Fruit fly (Drosophila melanogaster) whole organism, pupa: ENCODE data around the gene Bcat.

ENCODE experiments used
- CG10348 ChIP-seq: fragments of 200-800 bp; sonication (Bioruptor generic); IDR thresholded peaks from 2 replicates; pipeline ENCODE4 v1.3.6; 2022; ENCODE audit warnings: missing biosample characterization, missing genetic modification characterization
- CG12605 ChIP-seq: fragments of 200-800 bp; sonication (Bioruptor generic); IDR thresholded peaks from 2 replicates; pipeline ENCODE4 v1.3.6; 2022; ENCODE audit warnings: missing biosample characterization, missing genetic modification characterization
- CG13204 ChIP-seq: fragments of 200-800 bp; sonication (Bioruptor generic); optimal IDR thresholded peaks from 2 replicates; lab custom pipeline; 2018; ENCODE audit warnings: missing biosample characterization, mild to moderate bottlenecking, missing genetic modification characterization, moderate library complexity
- CG14655 ChIP-seq: fragments of 200-800 bp; sonication (Bioruptor generic); optimal IDR thresholded peaks from 3 replicates; lab custom pipeline; 2017; ENCODE audit warnings: mild to moderate bottlenecking, missing biosample characterization, missing genetic modification reagents, missing genetic modification characterization
- CG15710 ChIP-seq: fragments of 200-800 bp; sonication (Bioruptor generic); optimal IDR thresholded peaks from 2 replicates; lab custom pipeline; 2018; ENCODE audit warnings: missing biosample characterization, mild to moderate bottlenecking, missing genetic modification characterization, moderate library complexity
- CG17806 ChIP-seq: fragments of 200-800 bp; sonication (Bioruptor generic); optimal IDR thresholded peaks from 2 replicates; lab custom pipeline; 2018; ENCODE audit warnings: missing biosample characterization, mild to moderate bottlenecking, missing genetic modification characterization, moderate library complexity
- CG32121 ChIP-seq: fragments of 200-800 bp; sonication (Bioruptor generic); IDR thresholded peaks from 2 replicates; pipeline ENCODE4 v1.3.6; 2022; ENCODE audit warnings: missing biosample characterization, missing genetic modification characterization
- CG34367 ChIP-seq: fragments of 200-800 bp; sonication (Bioruptor generic); optimal IDR thresholded peaks from 2 replicates; lab custom pipeline; 2018; ENCODE audit warnings: missing biosample characterization, mild to moderate bottlenecking, missing genetic modification characterization
- CG4496 ChIP-seq: fragments of 200-800 bp; sonication (Bioruptor generic); IDR thresholded peaks from 3 replicates; pipeline ENCODE4 v1.3.6; 2022; ENCODE audit warnings: missing biosample characterization, missing genetic modification characterization
- CG8159 ChIP-seq: fragments of 200-800 bp; sonication (Bioruptor generic); optimal IDR thresholded peaks from 3 replicates; lab custom pipeline; 2018; ENCODE audit warnings: missing biosample characterization, mild to moderate bottlenecking, missing genetic modification characterization, moderate library complexity
- CG8301 ChIP-seq: fragments of 200-800 bp; sonication (Bioruptor generic); optimal IDR thresholded peaks from 2 replicates; lab custom pipeline; 2018; ENCODE audit warnings: missing biosample characterization, mild to moderate bottlenecking, missing genetic modification characterization
- CG9948 ChIP-seq: fragments of 200-800 bp; sonication (Bioruptor generic); optimal IDR thresholded peaks from 2 replicates; lab custom pipeline; 2018; ENCODE audit warnings: missing biosample characterization, mild to moderate bottlenecking, missing genetic modification characterization, moderate library complexity
- D1 ChIP-seq: fragments of 200-800 bp; sonication (Bioruptor generic); optimal IDR thresholded peaks from 2 replicates; lab custom pipeline; 2018; ENCODE audit warnings: missing biosample characterization, mild to moderate bottlenecking, missing genetic modification characterization, moderate library complexity
- EcR ChIP-seq: fragments of 200-800 bp; sonication (Bioruptor generic); optimal IDR thresholded peaks from 3 replicates; lab custom pipeline; 2019; ENCODE audit warnings: missing biosample characterization, missing genetic modification characterization, mild to moderate bottlenecking, moderate library complexity, missing genetic modification reagents
- Ets98B ChIP-seq: fragments of 200-800 bp; sonication (Bioruptor generic); IDR thresholded peaks from 2 replicates; pipeline ENCODE4 v1.3.6; 2022; ENCODE audit warnings: missing biosample characterization, missing genetic modification characterization
- Pif1A ChIP-seq: fragments of 200-800 bp; sonication (Bioruptor generic); optimal IDR thresholded peaks from 3 replicates; lab custom pipeline; 2016; ENCODE audit warnings: missing biosample characterization, missing genetic modification characterization
- Pif1B ChIP-seq: fragments of 200-800 bp; sonication (Bioruptor generic); optimal IDR thresholded peaks from 3 replicates; lab custom pipeline; 2016; ENCODE audit warnings: missing biosample characterization, missing genetic modification characterization
- Snoo ChIP-seq: fragments of 200-800 bp; sonication (Bioruptor generic); optimal IDR thresholded peaks from 3 replicates; lab custom pipeline; 2017; ENCODE audit warnings: missing biosample characterization, mild to moderate bottlenecking, missing genetic modification characterization, inconsistent platforms
- fd96Ca ChIP-seq: fragments of 200-800 bp; sonication (Bioruptor generic); IDR thresholded peaks from 3 replicates; pipeline ENCODE4 v1.3.6; 2022; ENCODE audit warnings: missing biosample characterization, missing genetic modification characterization
- gl ChIP-seq: fragments of 200-800 bp; sonication (Bioruptor generic); optimal IDR thresholded peaks from 2 replicates; lab custom pipeline; 2018; ENCODE audit warnings: missing biosample characterization, mild to moderate bottlenecking, missing genetic modification characterization
- rn ChIP-seq: fragments of 200-800 bp; sonication (Bioruptor generic); IDR thresholded peaks from 2 replicates; pipeline ENCODE4 v1.3.6; 2022; ENCODE audit warnings: missing biosample characterization, missing genetic modification characterization

The Bcat gene

DNA sequence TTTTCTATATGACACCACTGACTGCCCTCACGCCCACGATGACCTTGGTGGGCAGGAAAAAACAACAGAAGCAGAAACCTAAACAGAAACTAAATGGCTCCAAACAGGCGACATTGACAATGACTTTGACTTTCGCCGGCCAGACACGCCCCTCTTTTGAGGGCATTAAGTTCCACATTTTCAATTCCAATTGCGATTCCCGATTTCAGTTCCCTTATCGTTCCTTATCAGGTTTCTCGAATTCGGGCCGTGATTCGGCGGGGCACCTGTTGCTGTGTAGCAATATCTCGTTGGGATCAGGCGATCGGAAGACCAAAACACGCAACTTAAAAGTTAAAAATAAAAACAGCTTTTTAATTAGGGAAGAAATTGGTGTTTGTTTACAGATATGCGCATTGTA lies 11.0 kb downstream of the Bcat start:
- TF ChIP-seq CG8159 (tag; lab: Kevin White, UChicago) (no peak), CG34367 (tag; lab: Kevin White, UChicago) (no peak), Pif1B (GFP tag; lab: Kevin White, UChicago) (no peak), D1 (tag; lab: Kevin White, UChicago) (no peak), fd96Ca (no peak), CG12605 (GFP tag; lab: Robert Waterston, UW) (no peak), CG17806 (tag; lab: Kevin White, UChicago) (no peak), CG9948 (tag; lab: Kevin White, UChicago) (no peak), CG10348 (GFP tag; lab: Robert Waterston, UW) (no peak), CG4496 (no peak), EcR (GFP tag; lab: Kevin White, UChicago) (no peak), CG14655 (GFP tag; lab: Kevin White, UChicago) (no peak), Snoo (no peak), CG8301 (tag; lab: Kevin White, UChicago) (no peak), CG15710 (tag; lab: Kevin White, UChicago) (no peak), rn (GFP tag; lab: Robert Waterston, UW) (no peak)

DNA sequence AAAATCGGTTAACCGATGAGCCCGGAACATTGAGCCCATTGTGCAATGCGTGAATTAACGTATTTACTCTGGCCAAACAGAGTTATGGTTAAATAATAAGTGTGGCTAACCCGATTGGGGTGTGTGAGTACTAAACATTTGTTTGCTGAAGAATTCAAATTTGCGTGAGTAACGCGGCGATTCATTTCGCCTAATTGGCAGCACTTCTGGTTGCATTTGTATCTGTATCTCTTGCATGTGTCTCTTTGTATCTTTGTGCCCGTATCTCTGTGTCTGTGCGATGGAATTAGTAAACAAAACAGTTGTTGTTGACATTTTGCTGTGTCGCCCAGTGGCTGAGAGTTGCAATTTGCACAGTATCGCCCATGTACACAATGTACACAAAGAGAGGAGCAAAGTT lies 14.2 kb downstream of the Bcat start:
- TF ChIP-seq CG4496 (no peak; the same call in 2 of the 3 replicates), Snoo (no peak), Ets98B (GFP tag; lab: Robert Waterston, UW) (no peak), CG13204 (GFP tag; lab: Kevin White, UChicago) (no peak), CG10348 (GFP tag; lab: Robert Waterston, UW) (no peak), EcR (GFP tag; lab: Kevin White, UChicago) (no peak), CG8159 (tag; lab: Kevin White, UChicago) (no peak), CG9948 (tag; lab: Kevin White, UChicago) (no peak)

DNA sequence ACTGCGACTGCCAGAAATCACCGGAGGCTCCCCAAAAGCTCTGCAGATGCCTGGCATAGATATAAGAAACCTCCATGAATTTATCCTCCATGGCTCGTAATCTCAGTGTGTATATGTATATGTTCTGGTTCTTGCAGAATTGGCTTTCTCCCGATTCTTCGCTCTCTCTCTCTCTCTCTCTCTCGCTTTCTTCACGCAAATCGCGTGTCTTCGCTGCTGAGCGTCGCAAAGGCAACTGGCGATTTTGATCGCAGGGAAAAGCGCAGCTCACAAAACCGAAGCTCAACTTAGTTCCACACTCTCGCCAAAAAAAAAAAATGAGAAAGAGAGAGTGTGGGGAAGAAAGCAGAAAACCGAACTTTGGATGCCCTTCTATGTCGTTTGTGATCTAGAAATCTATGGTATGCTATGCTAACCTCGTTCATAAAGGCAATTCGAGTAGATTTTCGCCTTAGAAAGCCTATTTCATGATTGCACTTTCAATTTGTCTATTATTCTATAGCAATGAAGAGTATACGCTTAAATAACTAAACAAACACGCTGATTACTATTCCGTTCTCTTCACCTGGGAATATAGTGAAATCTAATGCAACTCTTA lies 14.8 kb downstream of the Bcat start:
- no peak for TF ChIP-seq CG15710 (tag; lab: Kevin White, UChicago)
- 0 out of 2 replicates have a peak, but pooled peaks have one; percentile 10 for TF ChIP-seq CG12605 (GFP tag; lab: Robert Waterston, UW)
- peak; percentile 5 for TF ChIP-seq Pif1B (GFP tag; lab: Kevin White, UChicago)
- TF ChIP-seq fd96Ca, result peak; percentile 65; the same call in 2 of the 3 replicates
- TF ChIP-seq CG10348 (GFP tag; lab: Robert Waterston, UW), result no peak
- TF ChIP-seq CG14655 (GFP tag; lab: Kevin White, UChicago), result no peak
- no peak for TF ChIP-seq gl (tag; lab: Kevin White, UChicago)
- no peak for TF ChIP-seq CG32121 (GFP tag; lab: Robert Waterston, UW)
- peak; percentile 7; the same call in 1 of the 3 replicates for TF ChIP-seq CG4496
- TF ChIP-seq Ets98B (GFP tag; lab: Robert Waterston, UW), result peak; percentile 52; the same call in 1 of the 2 replicates
- no peak for TF ChIP-seq CG8159 (tag; lab: Kevin White, UChicago)
- TF ChIP-seq, all 21 proteins: peak for 5

DNA sequence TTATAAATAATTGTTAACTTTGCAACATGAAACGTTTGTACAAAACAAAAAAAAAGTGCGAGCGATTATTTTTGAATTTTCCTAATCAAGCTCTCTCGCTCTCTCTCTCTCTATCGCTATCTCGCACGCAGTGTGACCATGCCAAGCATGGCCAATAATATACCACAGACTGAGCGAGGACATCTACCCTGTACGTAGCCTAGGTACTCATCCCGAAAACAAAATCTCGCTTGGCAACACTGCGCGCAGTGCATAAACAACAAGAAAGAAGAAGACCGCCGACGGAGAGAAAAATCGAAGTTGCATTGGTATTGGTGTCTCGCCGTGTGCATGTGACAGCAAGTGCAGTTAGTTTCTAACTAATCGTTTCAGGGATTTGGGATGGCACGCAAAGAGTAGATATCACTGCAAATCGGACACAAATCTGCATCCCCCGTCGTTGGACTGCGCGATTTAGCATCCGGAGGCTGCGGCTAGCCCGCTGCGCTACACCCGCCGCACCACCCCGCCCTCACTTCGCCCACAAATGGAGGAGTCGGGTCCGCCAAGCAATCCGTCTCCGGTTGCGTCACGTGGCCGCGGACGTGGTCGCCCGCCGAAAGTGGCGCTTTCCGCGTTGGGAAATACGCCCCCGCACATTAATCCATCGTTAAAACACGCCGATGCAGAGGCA lies 16.4 kb downstream of the Bcat start, which contains the start of the genes CG1998 and Set2:
Gene CG1998 (minus strand): TSS at position 134 of the 673 bp plus-strand sequence.
Gene Set2 (plus strand): TSS at position 302 of the 673 bp plus-strand sequence.
- TF ChIP-seq CG4496 (no peak), Ets98B (GFP tag; lab: Robert Waterston, UW) (peak; percentile 24; the same call in 1 of the 2 replicates), CG14655 (GFP tag; lab: Kevin White, UChicago) (no peak)

DNA sequence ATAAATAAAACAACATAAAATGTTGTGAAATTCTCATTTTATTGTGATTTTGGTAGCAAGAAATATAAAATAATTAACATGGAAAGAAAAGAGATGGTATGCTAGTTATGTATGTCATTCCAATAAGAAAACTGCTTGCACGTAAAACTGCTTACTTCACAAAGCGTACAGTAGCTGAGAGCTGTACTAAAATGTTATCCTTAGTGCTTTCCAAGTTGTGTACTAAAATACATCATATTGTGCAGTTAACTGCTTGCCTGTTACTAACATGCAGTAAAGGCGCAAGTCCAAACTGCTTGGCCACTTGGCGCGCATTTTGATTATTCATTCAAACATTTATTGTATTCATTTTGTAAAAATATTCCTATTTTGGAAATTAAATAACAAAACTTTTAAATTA lies 24.4 kb downstream of the Bcat start:
- TF ChIP-seq CG34367 (tag; lab: Kevin White, UChicago), result no peak
- TF ChIP-seq Pif1B (GFP tag; lab: Kevin White, UChicago), result no peak
- no peak for TF ChIP-seq CG8159 (tag; lab: Kevin White, UChicago)
- no peak for TF ChIP-seq Pif1A (GFP tag; lab: Kevin White, UChicago)
- no peak for TF ChIP-seq CG12605 (GFP tag; lab: Robert Waterston, UW)
- no peak for TF ChIP-seq fd96Ca

DNA sequence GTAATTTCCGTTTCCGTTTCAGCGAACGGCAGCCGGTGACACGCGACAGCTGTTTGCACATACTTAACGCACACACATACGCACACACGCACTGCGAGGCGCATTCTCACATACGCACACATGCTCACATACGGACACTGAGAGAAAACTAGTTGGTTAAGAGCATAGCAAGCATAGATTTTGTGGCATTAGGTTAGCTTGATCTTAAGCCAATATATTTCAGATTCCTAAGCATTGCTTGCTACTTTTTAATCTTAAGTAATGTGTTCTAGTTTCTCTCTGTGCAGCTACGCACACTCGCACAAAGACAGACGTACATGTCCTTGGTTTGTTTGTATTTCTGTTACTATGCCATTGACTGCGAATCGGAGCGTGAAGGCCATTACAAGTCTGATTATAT lies 37.4 kb downstream of the Bcat start:
- TF ChIP-seq EcR (GFP tag; lab: Kevin White, UChicago) (no peak), fd96Ca (no peak), CG17806 (tag; lab: Kevin White, UChicago) (no peak), CG13204 (GFP tag; lab: Kevin White, UChicago) (no peak), CG34367 (tag; lab: Kevin White, UChicago) (no peak)

DNA sequence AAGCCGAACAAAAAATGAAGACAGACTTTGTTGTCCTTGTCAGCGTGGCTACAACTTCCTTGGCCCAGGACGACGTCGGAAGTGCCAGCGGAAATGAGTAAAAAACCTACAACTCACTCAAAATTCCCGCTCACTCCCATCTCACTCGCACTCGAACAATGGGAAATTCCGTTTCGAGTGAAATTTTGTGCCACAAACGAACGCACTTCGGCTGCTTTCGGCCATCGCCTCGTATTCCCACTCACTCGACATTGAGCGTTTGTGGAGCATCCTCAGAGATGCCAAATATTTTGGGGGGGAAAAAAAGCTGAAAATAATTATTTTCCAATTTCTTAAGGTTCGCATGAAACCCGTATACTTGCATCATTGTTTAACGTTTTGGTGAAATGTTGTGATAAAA lies 48.0 kb downstream of the Bcat start:
- no peak for TF ChIP-seq CG9948 (tag; lab: Kevin White, UChicago)
- no peak for TF ChIP-seq Pif1A (GFP tag; lab: Kevin White, UChicago)
- no peak for TF ChIP-seq CG10348 (GFP tag; lab: Robert Waterston, UW)
- TF ChIP-seq CG17806 (tag; lab: Kevin White, UChicago), result no peak
- no peak for TF ChIP-seq D1 (tag; lab: Kevin White, UChicago)
- no peak for TF ChIP-seq Ets98B (GFP tag; lab: Robert Waterston, UW)
- TF ChIP-seq CG32121 (GFP tag; lab: Robert Waterston, UW), result no peak
- TF ChIP-seq CG8159 (tag; lab: Kevin White, UChicago), result no peak
- no peak for TF ChIP-seq rn (GFP tag; lab: Robert Waterston, UW)
- no peak for TF ChIP-seq CG8301 (tag; lab: Kevin White, UChicago)
- no peak for TF ChIP-seq gl (tag; lab: Kevin White, UChicago)
- TF ChIP-seq CG13204 (GFP tag; lab: Kevin White, UChicago), result no peak
- TF ChIP-seq Snoo, result no peak
